Fruit fly (Drosophila melanogaster) whole organism, embryonic: ENCODE results near the gene CG12438.

Experiments used
- B-H2 ChIP-seq: fragments of 200-800 bp; sonication (Bioruptor generic); optimal IDR thresholded peaks from 2 replicates; lab custom pipeline; 2018; ENCODE audit warnings: missing biosample characterization, mild to moderate bottlenecking, missing genetic modification characterization
- CG14860 ChIP-seq: fragments of 200-800 bp; sonication (Bioruptor generic); IDR thresholded peaks from 3 replicates; pipeline ENCODE4 v1.3.6; 2022; ENCODE audit warnings: missing biosample characterization, missing genetic modification characterization; ENCODE audit not compliant: partially characterized antibody
- CG30431 ChIP-seq: fragments of 200-800 bp; sonication (Bioruptor generic); optimal IDR thresholded peaks from 2 replicates; lab custom pipeline; 2017; ENCODE audit warnings: missing biosample characterization, missing genetic modification characterization
- CG3407 ChIP-seq: fragments of 200-800 bp; sonication (Bioruptor generic); optimal IDR thresholded peaks from 2 replicates; lab custom pipeline; 2018; ENCODE audit warnings: missing biosample characterization, mild to moderate bottlenecking, missing genetic modification characterization
- CkIIα-i1 ChIP-seq: fragments of 200-800 bp; sonication (Bioruptor generic); IDR thresholded peaks from 2 replicates; pipeline ENCODE4 v1.3.6; 2022; ENCODE audit warnings: missing biosample characterization, missing genetic modification characterization
- E2f2 ChIP-seq: fragments of 200-800 bp; sonication (Bioruptor generic); IDR thresholded peaks from 2 replicates; pipeline ENCODE4 v1.3.6; 2022; ENCODE audit warnings: missing biosample characterization, missing genetic modification characterization
- HLH54F ChIP-seq: fragments of 200-800 bp; sonication (Bioruptor generic); optimal IDR thresholded peaks from 3 replicates; lab custom pipeline; 2016; ENCODE audit warnings: missing biosample characterization, missing genetic modification characterization
- Poxn ChIP-seq: fragments of 200-800 bp; sonication (Bioruptor generic); IDR thresholded peaks from 2 replicates; pipeline ENCODE4 v1.3.6; 2022; ENCODE audit warnings: missing biosample characterization, missing genetic modification characterization
- Ravus ChIP-seq: fragments of 200-800 bp; sonication (Bioruptor generic); IDR thresholded peaks from 2 replicates; pipeline ENCODE4 v1.3.6; 2022; ENCODE audit warnings: missing biosample characterization, missing genetic modification characterization
- bab2 ChIP-seq: fragments of 200-800 bp; sonication (Bioruptor generic); optimal IDR thresholded peaks from 2 replicates; lab custom pipeline; 2016; ENCODE audit warnings: missing biosample characterization, missing genetic modification characterization
- fd64A ChIP-seq: fragments of 200-800 bp; sonication (Bioruptor generic); optimal IDR thresholded peaks from 3 replicates; lab custom pipeline; 2018; ENCODE audit warnings: missing biosample characterization, mild to moderate bottlenecking, missing genetic modification characterization
- lola ChIP-seq, 3 experiments: fragments of >200 bp in 2 of 3; fragments of 200-800 bp in 1 of 3; sonication (Bioruptor generic) in 1 of 3; optimal IDR thresholded peaks; 2 replicates each; lab custom pipeline; 2017 to 2019; ENCODE audit warnings: missing biosample characterization in 3 of 3, missing genetic modification characterization in 3 of 3, mild to moderate bottlenecking in 1 of 3, moderate library complexity in 1 of 3

DNA sequence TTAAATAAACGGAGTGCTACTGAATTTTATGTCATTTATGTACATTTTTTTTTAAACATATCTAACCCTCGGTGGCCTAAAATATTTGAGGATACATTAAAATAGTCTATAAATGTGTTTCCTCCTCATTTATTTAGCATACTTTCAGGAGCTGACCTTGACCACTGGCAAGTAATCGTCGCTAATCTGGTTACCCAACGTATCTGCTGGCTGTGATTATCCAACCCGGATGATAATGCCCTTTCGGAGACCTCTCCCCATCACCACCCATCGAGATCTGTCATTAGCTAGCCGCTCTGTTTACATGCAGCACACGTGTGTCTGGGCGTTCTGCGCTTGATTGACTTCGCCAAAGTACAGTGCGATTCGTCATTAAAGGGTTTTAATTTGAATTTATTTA, 44.6 kb upstream of the CG12438 start:
- TF ChIP-seq HLH54F (GFP tag; lab: Kevin White, UChicago) = no peak
- TF ChIP-seq B-H2 (GFP tag; lab: Kevin White, UChicago) = no peak
- TF ChIP-seq Ravus (GFP tag; lab: Robert Waterston, UW) = no peak
- no peak for TF ChIP-seq CkIIα-i1 (GFP tag; lab: Robert Waterston, UW)
- no peak for TF ChIP-seq CG14860
- no peak for TF ChIP-seq lola (GFP tag; optimal IDR thresholded peaks at IDR 0.05; lab: Kevin White, UChicago)
- no peak for TF ChIP-seq CG3407 (GFP tag; lab: Kevin White, UChicago)
- no peak for TF ChIP-seq E2f2 (GFP tag; lab: Robert Waterston, UW)
- TF ChIP-seq CG30431 (GFP tag; lab: Kevin White, UChicago) = no peak
- no peak for TF ChIP-seq Poxn (GFP tag; lab: Robert Waterston, UW)
- TF ChIP-seq fd64A (GFP tag; lab: Kevin White, UChicago) = no peak
- TF ChIP-seq bab2 (GFP tag; lab: Kevin White, UChicago) = no peak
